Worm (Caenorhabditis elegans) whole organism, late embryonic: ENCODE results near the gene nhr-13.

Source experiments
- C38D4.7 ChIP-seq: fragments of 200-800 bp; sonication (Bioruptor generic); optimal IDR thresholded peaks from 2 replicates; lab custom pipeline; 2018; ENCODE audit warnings: mild to moderate bottlenecking, missing genetic modification characterization, moderate library complexity, missing compliant biosample characterization
- hlh-8 ChIP-seq: sonication (generic microtip); optimal IDR thresholded peaks from 2 replicates; lab custom pipeline; 2016; ENCODE audit warnings: missing genotype, missing genetic modification characterization, missing compliant biosample characterization
- nhr-11 ChIP-seq: fragments of 150-350 bp; optimal IDR thresholded peaks from 2 replicates; lab custom pipeline; 2014; ENCODE audit warnings: missing biosample characterization, missing genetic modification characterization
- pax-1 ChIP-seq: fragments of 150-350 bp; optimal IDR thresholded peaks from 2 replicates; lab custom pipeline; 2014; ENCODE audit warnings: missing biosample characterization, missing genetic modification characterization
- pha-2 ChIP-seq: sonication (generic microtip); optimal IDR thresholded peaks from 2 replicates; lab custom pipeline; 2017; ENCODE audit warnings: mild to moderate bottlenecking, missing genetic modification characterization, missing compliant biosample characterization
- pha-4 ChIP-seq: fragments of 150-350 bp; optimal IDR thresholded peaks from 2 replicates; lab custom pipeline; 2018; ENCODE audit warnings: missing biosample characterization, missing genetic modification reagents, missing genetic modification characterization
- pqm-1 ChIP-seq: sonication (generic microtip); optimal IDR thresholded peaks from 2 replicates; lab custom pipeline; 2016; ENCODE audit warnings: missing genetic modification characterization, missing compliant biosample characterization
- tbx-7 ChIP-seq: sonication (generic microtip); optimal IDR thresholded peaks from 2 replicates; lab custom pipeline; 2016; ENCODE audit warnings: missing genotype, missing genetic modification characterization, missing compliant biosample characterization
- ttx-3 ChIP-seq: sonication (generic microtip); optimal IDR thresholded peaks from 2 replicates; lab custom pipeline; 2016; ENCODE audit warnings: missing genetic modification reagents, missing genetic modification characterization, missing compliant biosample characterization
- ztf-16 ChIP-seq: sonication (generic microtip); optimal IDR thresholded peaks from 2 replicates; lab custom pipeline; 2017; ENCODE audit warnings: missing genetic modification characterization, missing compliant biosample characterization

- TF ChIP-seq pqm-1 (tag; lab: Kevin White, UChicago) (no peak), pha-4 (tag; lab: Kevin White, UChicago) (no peak), hlh-8 (tag; lab: Kevin White, UChicago) (no peak), pax-1 (tag; lab: Kevin White, UChicago) (no peak), pha-2 (tag; lab: Kevin White, UChicago) (no peak), C38D4.7 (no peak), ttx-3 (tag; lab: Kevin White, UChicago) (no peak), ztf-16 (tag; lab: Kevin White, UChicago) (no peak), nhr-11 (tag; lab: Kevin White, UChicago) (no peak), tbx-7 (tag; lab: Kevin White, UChicago) (no peak)
These were observed 14.5 kb downstream of the nhr-13 start, which contains the start of gene svh-11 for ce11 chrV:2206801-2207200.
